Fruit fly (Drosophila melanogaster): ENCODE results near the gene tmod.

DNA sequence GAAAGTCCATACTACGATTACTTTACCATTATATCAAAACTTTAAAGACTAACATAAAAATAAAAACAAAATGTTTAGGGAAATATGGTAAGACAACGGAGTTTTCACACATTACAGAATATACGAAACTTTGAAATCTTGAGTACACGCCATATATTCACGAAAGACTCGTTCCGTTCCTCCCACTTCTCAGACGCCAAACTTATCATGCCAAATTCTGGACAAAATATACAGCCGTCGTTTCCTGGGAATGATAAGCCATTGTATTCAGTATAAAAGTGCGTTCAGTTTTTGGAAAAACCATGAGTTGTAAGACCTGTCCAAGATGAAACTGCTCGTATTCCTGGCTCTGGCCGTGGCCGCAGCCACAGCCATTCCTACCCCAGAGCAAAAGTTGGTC, 43.7 kb upstream of the tmod start, which contains the start of gene Jon99Fi:
- TF ChIP-seq CG8478 (optimal IDR thresholded peaks at IDR 0.05) = no peak
- TF ChIP-seq usp (GFP tag; optimal IDR thresholded peaks at IDR 0.05) = no peak
- no peak for TF ChIP-seq psq (optimal IDR thresholded peaks at IDR 0.05)
- TF ChIP-seq EcR (GFP tag; optimal IDR thresholded peaks at IDR 0.05) = no peak
- no peak for TF ChIP-seq pan (optimal IDR thresholded peaks at IDR 0.05)
